Worm (Caenorhabditis elegans) whole organism, late embryonic: ENCODE results near the gene srg-46.

Source experiments
- C08G9.2 ChIP-seq: sonication (generic microtip); optimal IDR thresholded peaks from 2 replicates; lab custom pipeline; 2016; ENCODE audit warnings: mild to moderate bottlenecking, missing genetic modification characterization, moderate library complexity, missing compliant biosample characterization
- C38D4.7 ChIP-seq: fragments of 200-800 bp; sonication (Bioruptor generic); optimal IDR thresholded peaks from 2 replicates; lab custom pipeline; 2018; ENCODE audit warnings: mild to moderate bottlenecking, missing genetic modification characterization, moderate library complexity, missing compliant biosample characterization
- K09A11.1 ChIP-seq: sonication (generic microtip); optimal IDR thresholded peaks from 2 replicates; lab custom pipeline; 2017; ENCODE audit warnings: antibody characterized with exemption, mild to moderate bottlenecking, missing genetic modification characterization, missing compliant biosample characterization; ENCODE audit not compliant: insufficient read depth
- T23F11.4 ChIP-seq: fragments of 200-800 bp; sonication (Bioruptor generic); optimal IDR thresholded peaks from 2 replicates; lab custom pipeline; 2018; ENCODE audit warnings: mild to moderate bottlenecking, missing genetic modification characterization, missing compliant biosample characterization
- ahr-1 ChIP-seq: sonication (generic microtip); optimal IDR thresholded peaks from 2 replicates; lab custom pipeline; 2016; ENCODE audit warnings: missing genetic modification characterization, missing compliant biosample characterization
- ama-1 ChIP-seq: fragments of 150-350 bp; optimal IDR thresholded peaks from 2 replicates; lab custom pipeline; 2014
- ceh-14 ChIP-seq: sonication (generic microtip); optimal IDR thresholded peaks from 2 replicates; lab custom pipeline; 2016; ENCODE audit warnings: missing genotype, missing genetic modification characterization, missing compliant biosample characterization
- ceh-18 ChIP-seq: sonication (generic microtip); optimal IDR thresholded peaks from 2 replicates; lab custom pipeline; 2016; ENCODE audit warnings: missing genetic modification characterization, missing compliant biosample characterization
- ceh-2 ChIP-seq: sonication (generic microtip); optimal IDR thresholded peaks from 2 replicates; lab custom pipeline; 2016; ENCODE audit warnings: missing genotype, missing genetic modification characterization, missing compliant biosample characterization
- ceh-22 ChIP-seq: sonication (generic microtip); optimal IDR thresholded peaks from 2 replicates; lab custom pipeline; 2017; ENCODE audit warnings: missing biosample characterization, missing genetic modification characterization
- ceh-30 ChIP-seq: fragments of 150-350 bp; optimal IDR thresholded peaks from 2 replicates; lab custom pipeline; 2014; ENCODE audit warnings: missing biosample characterization, missing genetic modification characterization
- ceh-31 ChIP-seq: sonication (generic microtip); optimal IDR thresholded peaks from 2 replicates; lab custom pipeline; 2016; ENCODE audit warnings: missing genetic modification characterization, missing compliant biosample characterization
- ceh-34 ChIP-seq: sonication (generic microtip); optimal IDR thresholded peaks from 2 replicates; lab custom pipeline; 2016; ENCODE audit warnings: mild to moderate bottlenecking, missing genetic modification characterization, missing compliant biosample characterization
- ceh-48 ChIP-seq: sonication (generic microtip); optimal IDR thresholded peaks from 2 replicates; lab custom pipeline; 2016; ENCODE audit warnings: missing genetic modification characterization, inconsistent platforms, missing compliant biosample characterization
- ceh-9 ChIP-seq: sonication (generic microtip); optimal IDR thresholded peaks from 2 replicates; lab custom pipeline; 2016; ENCODE audit warnings: mild to moderate bottlenecking, missing genetic modification characterization, inconsistent platforms, missing compliant biosample characterization
- che-1 ChIP-seq: sonication (generic microtip); optimal IDR thresholded peaks from 2 replicates; lab custom pipeline; 2016; ENCODE audit warnings: mild to moderate bottlenecking, missing genetic modification characterization, missing compliant biosample characterization
- elt-2 ChIP-seq: sonication (generic microtip); optimal IDR thresholded peaks from 2 replicates; lab custom pipeline; 2016; ENCODE audit warnings: missing genetic modification reagents, missing genetic modification characterization, missing compliant biosample characterization
- elt-4 ChIP-seq: sonication (generic microtip); optimal IDR thresholded peaks from 2 replicates; lab custom pipeline; 2016; ENCODE audit warnings: missing genetic modification characterization, missing compliant biosample characterization
- ets-4 ChIP-seq: sonication (generic microtip); optimal IDR thresholded peaks from 2 replicates; lab custom pipeline; 2016; ENCODE audit warnings: missing genetic modification characterization, missing compliant biosample characterization
- eyg-1 ChIP-seq: sonication (generic microtip); optimal IDR thresholded peaks from 2 replicates; lab custom pipeline; 2016; ENCODE audit warnings: missing genotype, missing genetic modification characterization, missing compliant biosample characterization
- fkh-6 ChIP-seq: sonication (generic microtip); optimal IDR thresholded peaks from 2 replicates; lab custom pipeline; 2016; ENCODE audit warnings: missing genetic modification characterization, missing compliant biosample characterization
- gmeb-2 ChIP-seq: sonication (generic microtip); optimal IDR thresholded peaks from 2 replicates; lab custom pipeline; 2016; ENCODE audit warnings: missing genetic modification characterization, inconsistent platforms, missing compliant biosample characterization
- hlh-13 ChIP-seq: fragments of 200-800 bp; sonication (Bioruptor generic); optimal IDR thresholded peaks from 2 replicates; lab custom pipeline; 2018; ENCODE audit warnings: mild to moderate bottlenecking, missing genetic modification characterization, missing compliant biosample characterization
- hlh-6 ChIP-seq: sonication (generic microtip); optimal IDR thresholded peaks from 2 replicates; lab custom pipeline; 2016; ENCODE audit warnings: missing genotype, missing genetic modification characterization, missing compliant biosample characterization
- lin-11 ChIP-seq: fragments of 200-800 bp; sonication (Bioruptor generic); optimal IDR thresholded peaks from 2 replicates; lab custom pipeline; 2018; ENCODE audit warnings: mild to moderate bottlenecking, missing genetic modification characterization, missing compliant biosample characterization
- madf-2 ChIP-seq: sonication (generic microtip); optimal IDR thresholded peaks from 2 replicates; lab custom pipeline; 2017; ENCODE audit warnings: missing genetic modification characterization, missing compliant biosample characterization
- mec-3 ChIP-seq: sonication (generic microtip); optimal IDR thresholded peaks from 2 replicates; lab custom pipeline; 2016; ENCODE audit warnings: borderline replicate concordance, missing genetic modification characterization, missing compliant biosample characterization
- nfya-1 ChIP-seq: sonication (generic microtip); optimal IDR thresholded peaks from 2 replicates; lab custom pipeline; 2017; ENCODE audit warnings: missing genetic modification characterization, mild to moderate bottlenecking, missing compliant biosample characterization, antibody characterized with exemption, moderate library complexity
- odd-2 ChIP-seq: sonication (generic microtip); optimal IDR thresholded peaks from 2 replicates; lab custom pipeline; 2017; ENCODE audit warnings: antibody characterized with exemption, mild to moderate bottlenecking, missing genetic modification characterization, missing compliant biosample characterization
- pat-9 ChIP-seq: fragments of 200-800 bp; sonication (Bioruptor generic); optimal IDR thresholded peaks from 2 replicates; lab custom pipeline; 2018; ENCODE audit warnings: mild to moderate bottlenecking, missing genetic modification characterization, moderate library complexity, missing compliant biosample characterization
- pax-1 ChIP-seq: fragments of 150-350 bp; optimal IDR thresholded peaks from 2 replicates; lab custom pipeline; 2014; ENCODE audit warnings: missing biosample characterization, missing genetic modification characterization
- pha-2 ChIP-seq: sonication (generic microtip); optimal IDR thresholded peaks from 2 replicates; lab custom pipeline; 2017; ENCODE audit warnings: mild to moderate bottlenecking, missing genetic modification characterization, missing compliant biosample characterization
- pha-4 ChIP-seq: fragments of 150-350 bp; optimal IDR thresholded peaks from 2 replicates; lab custom pipeline; 2018; ENCODE audit warnings: missing biosample characterization, missing genetic modification reagents, missing genetic modification characterization
- pqm-1 ChIP-seq: sonication (generic microtip); optimal IDR thresholded peaks from 2 replicates; lab custom pipeline; 2016; ENCODE audit warnings: missing genetic modification characterization, missing compliant biosample characterization
- ref-2 ChIP-seq: sonication (generic microtip); optimal IDR thresholded peaks from 2 replicates; lab custom pipeline; 2016; ENCODE audit warnings: missing genetic modification characterization, missing compliant biosample characterization
- rnt-1 ChIP-seq: sonication (generic microtip); optimal IDR thresholded peaks from 2 replicates; lab custom pipeline; 2016; ENCODE audit warnings: missing genetic modification characterization, missing compliant biosample characterization
- sox-4 ChIP-seq: sonication (generic microtip); optimal IDR thresholded peaks from 2 replicates; lab custom pipeline; 2017; ENCODE audit warnings: mild to moderate bottlenecking, missing genetic modification characterization, inconsistent platforms, missing compliant biosample characterization
- tbx-7 ChIP-seq: sonication (generic microtip); optimal IDR thresholded peaks from 2 replicates; lab custom pipeline; 2016; ENCODE audit warnings: missing genotype, missing genetic modification characterization, missing compliant biosample characterization
- unc-42 ChIP-seq: sonication (generic microtip); optimal IDR thresholded peaks from 2 replicates; lab custom pipeline; 2016; ENCODE audit warnings: missing genotype, missing genetic modification characterization, missing compliant biosample characterization
- unc-55 ChIP-seq: sonication (generic microtip); optimal IDR thresholded peaks from 2 replicates; lab custom pipeline; 2017; ENCODE audit warnings: missing biosample characterization, missing genetic modification reagents, missing genetic modification characterization
- unc-86 ChIP-seq: sonication (generic microtip); optimal IDR thresholded peaks from 2 replicates; lab custom pipeline; 2016; ENCODE audit warnings: missing genetic modification characterization, missing compliant biosample characterization
- zip-5 ChIP-seq: sonication (generic microtip); optimal IDR thresholded peaks from 2 replicates; lab custom pipeline; 2016; ENCODE audit warnings: missing genetic modification characterization, missing compliant biosample characterization
- ztf-16 ChIP-seq: sonication (generic microtip); optimal IDR thresholded peaks from 2 replicates; lab custom pipeline; 2017; ENCODE audit warnings: missing genetic modification characterization, missing compliant biosample characterization

The srg-46 gene

DNA sequence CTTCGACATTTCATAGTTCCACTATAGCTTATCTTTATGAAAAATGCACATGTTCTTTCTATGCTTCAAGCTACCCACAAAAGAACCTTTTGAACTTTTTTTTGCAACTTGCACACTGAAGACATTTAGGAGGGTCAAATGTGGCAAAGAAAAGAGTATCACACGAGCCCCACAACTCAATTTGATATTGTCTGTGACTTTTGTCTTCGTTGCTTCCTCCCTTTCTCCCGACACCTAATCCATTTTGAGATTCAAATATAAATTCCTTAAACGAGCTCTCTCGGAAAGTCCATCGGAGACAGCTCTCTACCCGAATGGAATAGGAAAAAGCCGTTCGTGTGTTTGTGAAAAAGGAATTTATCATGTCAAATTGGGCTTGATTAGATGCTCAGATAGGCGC is 13.2 kb upstream of the srg-46 start:
- TF ChIP-seq ceh-30 = no peak
- no peak for TF ChIP-seq rnt-1
- TF ChIP-seq tbx-7 (tag; lab: Kevin White, UChicago) = no peak
- TF ChIP-seq T23F11.4 (GFP tag; lab: Kevin White, UChicago) = no peak
- TF ChIP-seq mec-3 (tag; lab: Kevin White, UChicago) = no peak
- TF ChIP-seq ama-1 (lab: Kevin White, UChicago) = no peak
- no peak for TF ChIP-seq ceh-9 (tag; lab: Kevin White, UChicago)
- no peak for TF ChIP-seq ztf-16
- no peak for TF ChIP-seq elt-4
- TF ChIP-seq ref-2 (tag; lab: Kevin White, UChicago) = no peak
- no peak for TF ChIP-seq ahr-1 (tag; lab: Kevin White, UChicago)
- TF ChIP-seq hlh-6 = no peak
- TF ChIP-seq zip-5 = no peak

ce11 chrV:13351773-13352172 is 11.7 kb upstream of the srg-46 start:
- TF ChIP-seq unc-55 (GFP tag; lab: Kevin White, UChicago) (peak; percentile 31), C08G9.2 (tag; lab: Kevin White, UChicago) (no peak)
- TF ChIP-seq, all 69 proteins: peak for 1

ce11 chrV:13352415-13352814 is 11.1 kb upstream of the srg-46 start:
- TF ChIP-seq ceh-9 (tag; lab: Kevin White, UChicago) (no peak), elt-2 (tag; lab: Kevin White, UChicago) (no peak), ceh-2 (no peak), fkh-6 (tag; lab: Kevin White, UChicago) (no peak), ceh-22 (tag; lab: Kevin White, UChicago) (no peak), nfya-1 (tag; lab: Kevin White, UChicago) (no peak), ceh-30 (no peak), lin-11 (tag; lab: Kevin White, UChicago) (no peak), pat-9 (tag; lab: Kevin White, UChicago) (no peak), eyg-1 (tag; lab: Kevin White, UChicago) (no peak), ceh-18 (tag; lab: Kevin White, UChicago) (no peak), K09A11.1 (tag; lab: Kevin White, UChicago) (no peak), ets-4 (tag; lab: Kevin White, UChicago) (no peak), C38D4.7 (GFP tag; lab: Kevin White, UChicago) (no peak), pax-1 (tag; lab: Kevin White, UChicago) (no peak), rnt-1 (no peak), sox-4 (tag; lab: Kevin White, UChicago) (no peak), ceh-14 (tag; lab: Kevin White, UChicago) (no peak), odd-2 (tag; lab: Kevin White, UChicago) (no peak), pha-4 (no peak)
- TF ChIP-seq, all 69 proteins: peak for 0

- TF ChIP-seq pha-4 (no peak), unc-42 (tag; lab: Kevin White, UChicago) (no peak), mec-3 (tag; lab: Kevin White, UChicago) (no peak), ceh-31 (tag; lab: Kevin White, UChicago) (no peak), gmeb-2 (no peak), ceh-9 (tag; lab: Kevin White, UChicago) (no peak), pqm-1 (tag; lab: Kevin White, UChicago) (no peak), K09A11.1 (tag; lab: Kevin White, UChicago) (no peak), madf-2 (tag; lab: Kevin White, UChicago) (no peak), T23F11.4 (GFP tag; lab: Kevin White, UChicago) (no peak), ceh-48 (tag; lab: Kevin White, UChicago) (no peak), pax-1 (tag; lab: Kevin White, UChicago) (no peak), che-1 (tag; lab: Kevin White, UChicago) (no peak), hlh-13 (no peak), ceh-34 (no peak), lin-11 (tag; lab: Kevin White, UChicago) (no peak), ets-4 (tag; lab: Kevin White, UChicago) (no peak), pha-2 (no peak), unc-86 (tag; lab: Kevin White, UChicago) (no peak)
These were observed 7.3 kb upstream of the srg-46 start for ce11 chrV:13356210-13356609.
